Fruit fly (Drosophila melanogaster) Kc167 (cell line): ENCODE results near the gene CG42780.

Source experiments
- Myc ChIP-seq: fragments of >200 bp; optimal IDR thresholded peaks from 2 replicates; lab custom pipeline; 2017; ENCODE audit warnings: missing external identifiers
- h ChIP-seq: fragments of >200 bp; optimal IDR thresholded peaks from 3 replicates; lab custom pipeline; 2018; ENCODE audit warnings: missing external identifiers
- insv ChIP-seq: fragments of >200 bp; optimal IDR thresholded peaks from 3 replicates; lab custom pipeline; 2018; ENCODE audit warnings: missing external identifiers
- psq ChIP-seq: fragments of >200 bp; optimal IDR thresholded peaks from 2 replicates; lab custom pipeline; 2017; ENCODE audit warnings: missing external identifiers
- ttk ChIP-seq: sonication (Bioruptor generic); optimal IDR thresholded peaks from 2 replicates; lab custom pipeline; 2017; ENCODE audit warnings: missing external identifiers

DNA sequence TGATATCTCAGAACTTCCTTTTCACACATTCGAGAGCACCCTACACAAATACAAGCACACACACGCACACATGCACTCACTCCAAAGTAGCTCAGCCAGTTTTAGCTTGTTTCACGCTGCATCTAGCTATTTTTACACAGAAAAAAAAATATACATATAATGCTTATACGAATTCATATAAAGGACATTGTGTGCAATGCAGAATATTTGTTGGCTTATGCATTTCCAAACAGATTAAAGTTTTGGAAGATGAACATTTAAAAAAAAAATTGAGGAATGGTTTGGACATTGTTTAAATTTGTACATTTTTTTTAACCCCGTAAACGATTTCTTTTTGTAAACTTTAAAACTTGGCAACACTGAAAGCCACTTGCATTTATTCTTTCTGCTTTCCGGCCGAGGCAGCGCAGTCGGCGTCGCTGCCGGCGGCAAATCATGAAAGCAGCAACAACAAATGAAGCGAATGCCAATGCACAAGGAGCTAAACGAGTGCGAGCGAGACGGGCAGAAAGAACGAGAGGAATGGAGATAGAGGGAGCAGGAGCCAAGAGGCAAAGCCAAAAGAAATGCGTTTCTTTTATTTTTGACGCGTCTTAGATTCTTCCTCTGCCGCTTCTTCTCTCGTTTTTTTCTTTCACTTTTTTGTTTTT is 12.8 kb downstream of the CG42780 start:
- TF ChIP-seq ttk (no peak), insv (lab: Kevin White, UChicago) (no peak), Myc (lab: Kevin White, UChicago) (no peak), h (lab: Kevin White, UChicago) (no peak), psq (lab: Kevin White, UChicago) (no peak)
